Worm (Caenorhabditis elegans) whole organism, L2 larva: ENCODE results near the gene sri-46.

Source experiments
- C34F6.9 ChIP-seq: fragments of 150-350 bp; optimal IDR thresholded peaks from 2 replicates; lab custom pipeline; 2014; ENCODE audit warnings: missing biosample characterization, missing genetic modification characterization
- F13H6.1 ChIP-seq: sonication (generic microtip); optimal IDR thresholded peaks from 2 replicates; lab custom pipeline; 2016; ENCODE audit warnings: missing genetic modification characterization, missing compliant biosample characterization
- R02D3.7 ChIP-seq: fragments of 150-350 bp; optimal IDR thresholded peaks from 2 replicates; lab custom pipeline; 2014; ENCODE audit warnings: missing biosample characterization, missing genetic modification characterization
- Y55F3AM.14 ChIP-seq: fragments of 200-800 bp; sonication (Bioruptor generic); optimal IDR thresholded peaks from 2 replicates; lab custom pipeline; 2018; ENCODE audit warnings: mild to moderate bottlenecking, missing genetic modification characterization, missing compliant biosample characterization
- ZK546.5 ChIP-seq: sonication (generic microtip); optimal IDR thresholded peaks from 2 replicates; lab custom pipeline; 2017; ENCODE audit warnings: missing biosample characterization, missing genetic modification characterization
- alr-1 ChIP-seq: fragments of 150-350 bp; optimal IDR thresholded peaks from 2 replicates; lab custom pipeline; 2014; ENCODE audit warnings: missing biosample characterization, missing genetic modification characterization
- aly-2 ChIP-seq: fragments of 150-350 bp; optimal IDR thresholded peaks from 2 replicates; lab custom pipeline; 2014; ENCODE audit warnings: missing biosample characterization, missing genetic modification characterization
- ama-1 ChIP-seq: fragments of 150-350 bp; optimal IDR thresholded peaks from 2 replicates; lab custom pipeline; 2018; ENCODE audit warnings: inconsistent platforms
- ceh-82 ChIP-seq: fragments of 150-350 bp; optimal IDR thresholded peaks from 2 replicates; lab custom pipeline; 2014; ENCODE audit warnings: missing biosample characterization, missing genetic modification characterization
- crh-2 ChIP-seq: sonication (generic microtip); optimal IDR thresholded peaks from 2 replicates; lab custom pipeline; 2017; ENCODE audit warnings: missing biosample characterization, missing genetic modification characterization
- dmd-4 ChIP-seq: sonication (generic microtip); optimal IDR thresholded peaks from 2 replicates; lab custom pipeline; 2017; ENCODE audit warnings: missing biosample characterization, missing genetic modification characterization
- egl-27 ChIP-seq: sonication (generic microtip); optimal IDR thresholded peaks from 3 replicates; lab custom pipeline; 2017; ENCODE audit warnings: missing biosample characterization, missing genetic modification reagents, missing genetic modification characterization
- elt-1 ChIP-seq: fragments of 150-350 bp; optimal IDR thresholded peaks from 2 replicates; lab custom pipeline; 2014; ENCODE audit warnings: missing biosample characterization, missing genetic modification characterization
- elt-3 ChIP-seq: sonication (generic microtip); optimal IDR thresholded peaks from 2 replicates; lab custom pipeline; 2017; ENCODE audit warnings: missing biosample characterization, missing genetic modification characterization
- fos-1 ChIP-seq: fragments of 150-350 bp; optimal IDR thresholded peaks from 2 replicates; lab custom pipeline; 2014; ENCODE audit warnings: missing biosample characterization, missing genetic modification characterization
- gmeb-1 ChIP-seq: fragments of 150-350 bp; optimal IDR thresholded peaks from 2 replicates; lab custom pipeline; 2014; ENCODE audit warnings: missing biosample characterization, missing genetic modification characterization
- lin-11 ChIP-seq: fragments of 150-350 bp; sonication (generic microtip); optimal IDR thresholded peaks from 2 replicates; lab custom pipeline; 2014; ENCODE audit warnings: missing biosample characterization, missing genetic modification characterization, inconsistent platforms, mixed read lengths
- lin-39 ChIP-seq: fragments of 150-350 bp; optimal IDR thresholded peaks from 2 replicates; lab custom pipeline; 2014; ENCODE audit warnings: missing biosample characterization, missing genetic modification reagents, missing genetic modification characterization
- lsy-2 ChIP-seq, 2 experiments: fragments of 150-350 bp in 1 of 2; sonication (generic microtip) in 1 of 2; optimal IDR thresholded peaks; 2 replicates each; lab custom pipeline; 2014 to 2017; ENCODE audit warnings: missing biosample characterization in 2 of 2, missing genetic modification characterization in 2 of 2
- nhr-11 ChIP-seq: fragments of 150-350 bp; optimal IDR thresholded peaks from 2 replicates; lab custom pipeline; 2014; ENCODE audit warnings: missing biosample characterization, missing genetic modification characterization
- nhr-129 ChIP-seq: fragments of 150-350 bp; optimal IDR thresholded peaks from 2 replicates; lab custom pipeline; 2014; ENCODE audit warnings: missing biosample characterization, missing genetic modification characterization
- nhr-23 ChIP-seq: fragments of 150-350 bp; optimal IDR thresholded peaks from 2 replicates; lab custom pipeline; 2014; ENCODE audit warnings: missing biosample characterization, missing genetic modification reagents, missing genetic modification characterization
- nhr-237 ChIP-seq: fragments of 150-350 bp; optimal IDR thresholded peaks from 2 replicates; lab custom pipeline; 2014; ENCODE audit warnings: missing biosample characterization, missing genetic modification characterization
- nhr-6 ChIP-seq: fragments of 150-350 bp; optimal IDR thresholded peaks from 2 replicates; lab custom pipeline; 2014; ENCODE audit warnings: missing biosample characterization, missing genetic modification characterization
- peb-1 ChIP-seq: fragments of 150-350 bp; optimal IDR thresholded peaks from 2 replicates; lab custom pipeline; 2014; ENCODE audit warnings: missing biosample characterization, missing genetic modification characterization
- sem-4 ChIP-seq: fragments of 150-350 bp; optimal IDR thresholded peaks from 2 replicates; lab custom pipeline; 2014; ENCODE audit warnings: missing biosample characterization, missing genetic modification reagents, missing genetic modification characterization
- skn-1 ChIP-seq: sonication (generic microtip); optimal IDR thresholded peaks from 2 replicates; lab custom pipeline; 2017; ENCODE audit warnings: missing biosample characterization, missing genetic modification characterization
- sma-3 ChIP-seq: sonication (generic microtip); optimal IDR thresholded peaks from 2 replicates; lab custom pipeline; 2016; ENCODE audit warnings: missing genetic modification reagents, missing genetic modification characterization, missing compliant biosample characterization
- unc-39 ChIP-seq: fragments of 150-350 bp; optimal IDR thresholded peaks from 2 replicates; lab custom pipeline; 2014; ENCODE audit warnings: missing biosample characterization, missing genetic modification characterization
- unc-55 ChIP-seq: fragments of 150-350 bp; sonication (generic microtip); optimal IDR thresholded peaks from 3 replicates; lab custom pipeline; 2014; ENCODE audit warnings: missing biosample characterization, missing genetic modification reagents, missing genetic modification characterization
- unc-62 ChIP-seq: fragments of 150-350 bp; optimal IDR thresholded peaks from 2 replicates; lab custom pipeline; 2014; ENCODE audit warnings: missing biosample characterization, missing genetic modification reagents, missing genetic modification characterization
- zag-1 ChIP-seq: fragments of 150-350 bp; optimal IDR thresholded peaks from 2 replicates; lab custom pipeline; 2014; ENCODE audit warnings: missing biosample characterization, missing genetic modification characterization
- ztf-1 ChIP-seq: fragments of 200-800 bp; sonication (Bioruptor generic); conservative IDR thresholded peaks from 2 replicates; pipeline ENCODE4 v1.3.6; 2022; ENCODE audit warnings: missing genetic modification characterization, missing compliant biosample characterization

Gene sri-46

DNA sequence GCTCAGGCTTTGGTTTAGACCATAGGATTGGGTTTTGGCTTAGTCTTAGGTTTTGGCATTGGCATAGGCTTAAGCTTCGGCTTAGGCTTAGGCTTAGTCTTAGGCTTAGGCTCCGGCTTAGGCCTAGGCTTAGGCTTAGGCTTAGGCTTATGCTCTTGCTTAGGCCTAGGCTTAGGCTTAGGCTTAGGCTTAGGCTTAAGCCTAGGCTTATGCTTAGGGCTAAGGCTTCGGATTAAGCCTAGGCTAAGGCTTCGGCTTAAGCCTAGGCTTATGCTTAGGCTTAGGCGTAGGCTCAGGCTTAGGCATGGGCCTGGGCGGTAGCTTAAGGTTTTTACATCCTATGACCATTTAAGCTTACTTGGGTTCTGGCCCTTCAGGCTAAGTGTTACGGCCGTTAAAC lies 19.6 kb downstream of the sri-46 start:
- TF ChIP-seq elt-1 (tag; lab: Kevin White, UChicago) (no peak), peb-1 (tag; lab: Kevin White, UChicago) (no peak), aly-2 (tag; lab: Kevin White, UChicago) (no peak), nhr-11 (no peak), sem-4 (no peak), C34F6.9 (tag; lab: Kevin White, UChicago) (no peak), nhr-6 (tag; lab: Kevin White, UChicago) (no peak), alr-1 (tag; lab: Kevin White, UChicago) (no peak), ztf-1 (GFP tag; lab: Robert Waterston, UW) (no peak), lin-11 (tag; lab: Kevin White, UChicago) (no peak), skn-1 (tag; lab: Kevin White, UChicago) (no peak), sma-3 (GFP tag; lab: Kevin White, UChicago) (no peak), nhr-129 (tag; lab: Kevin White, UChicago) (no peak), ZK546.5 (tag; lab: Kevin White, UChicago) (no peak), crh-2 (no peak), ceh-82 (tag; lab: Kevin White, UChicago) (no peak), dmd-4 (no peak), ama-1 (no peak), unc-39 (tag; lab: Kevin White, UChicago) (no peak), egl-27 (no peak)

ce11 chrII:650321-651005 lies 20.5 kb downstream of the sri-46 start, which contains the start of the genes K07E8.7 and frpr-14:
TSS of gene K07E8.7 (minus strand) at chrII:650367.
TSS of gene frpr-14 (plus strand) at chrII:650955.
- TF ChIP-seq nhr-23 (tag; lab: Kevin White, UChicago) (no peak), unc-55 (peak; percentile 58), unc-62 (no peak), fos-1 (tag; lab: Kevin White, UChicago) (peak; percentile 7), nhr-129 (tag; lab: Kevin White, UChicago) (peak; percentile 10), gmeb-1 (peak; percentile 31), C34F6.9 (tag; lab: Kevin White, UChicago) (no peak), R02D3.7 (tag; lab: Kevin White, UChicago) (no peak), lsy-2 (tag; optimal IDR thresholded peaks at IDR 0.05; lab: Kevin White, UChicago) (peak in 1 of 2 experiments; percentile 67)

ce11 chrII:643733-644132 lies 27.2 kb downstream of the sri-46 start:
- no peak for TF ChIP-seq ceh-82 (tag; lab: Kevin White, UChicago)
- no peak for TF ChIP-seq crh-2
- TF ChIP-seq F13H6.1 (tag; lab: Kevin White, UChicago): no peak
- no peak for TF ChIP-seq zag-1 (tag; lab: Kevin White, UChicago)
- TF ChIP-seq elt-3 (tag; lab: Kevin White, UChicago): no peak
- no peak for TF ChIP-seq nhr-6 (tag; lab: Kevin White, UChicago)
- TF ChIP-seq, all 48 proteins: peak for 0

ce11 chrII:639467-639866 lies 31.5 kb downstream of the sri-46 start, which contains the start of gene K07E8.6:
TSS of gene K07E8.6 (minus strand) at chrII:639567.
- TF ChIP-seq C34F6.9 (tag; lab: Kevin White, UChicago): peak; percentile 12
- TF ChIP-seq R02D3.7 (tag; lab: Kevin White, UChicago): no peak

DNA sequence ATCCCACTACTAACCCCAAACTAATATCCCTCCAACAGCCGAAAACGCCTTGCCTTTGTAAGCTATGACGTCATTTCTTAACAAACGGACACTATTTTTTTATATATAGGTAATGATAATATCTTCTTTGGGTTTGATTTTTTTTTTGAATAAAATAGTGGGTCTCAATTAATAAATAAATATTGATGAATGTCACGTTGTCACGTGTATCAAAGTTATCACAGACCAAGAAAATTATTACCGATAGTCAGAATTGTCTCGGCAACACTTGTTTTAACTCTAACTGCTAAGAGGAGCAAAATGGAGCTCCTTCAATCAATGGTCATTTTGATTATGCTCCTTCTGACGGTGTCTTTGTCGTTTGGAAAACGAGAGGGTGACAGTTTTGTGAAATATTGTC lies 36.9 kb downstream of the sri-46 start, which contains the start of gene T04B8.1:
Gene T04B8.1, plus strand, starts transcription at position 301 of the 400 bp plus-strand sequence.
- TF ChIP-seq unc-55 (no peak), fos-1 (tag; lab: Kevin White, UChicago) (no peak), skn-1 (tag; lab: Kevin White, UChicago) (no peak), unc-62 (no peak), Y55F3AM.14 (GFP tag; lab: Kevin White, UChicago) (no peak), nhr-237 (tag; lab: Kevin White, UChicago) (no peak), lin-39 (tag; lab: Kevin White, UChicago) (no peak), nhr-129 (tag; lab: Kevin White, UChicago) (no peak)
